Fruit fly (Drosophila melanogaster) whole organism, pupa: ENCODE measurements around the gene mbc.
A peak's percentile ranks its signal among the peaks of the same experiment; 100 is the strongest.

ENCODE experiments used
- CG10348 ChIP-seq: fragments of 200-800 bp; sonication (Bioruptor generic); IDR thresholded peaks from 2 replicates; pipeline ENCODE4 v1.3.6; 2022; ENCODE audit warnings: missing biosample characterization, missing genetic modification characterization
- CG12605 ChIP-seq: fragments of 200-800 bp; sonication (Bioruptor generic); IDR thresholded peaks from 2 replicates; pipeline ENCODE4 v1.3.6; 2022; ENCODE audit warnings: missing biosample characterization, missing genetic modification characterization
- CG13204 ChIP-seq: fragments of 200-800 bp; sonication (Bioruptor generic); optimal IDR thresholded peaks from 2 replicates; lab custom pipeline; 2018; ENCODE audit warnings: missing biosample characterization, mild to moderate bottlenecking, missing genetic modification characterization, moderate library complexity
- CG14655 ChIP-seq: fragments of 200-800 bp; sonication (Bioruptor generic); optimal IDR thresholded peaks from 3 replicates; lab custom pipeline; 2017; ENCODE audit warnings: mild to moderate bottlenecking, missing biosample characterization, missing genetic modification reagents, missing genetic modification characterization
- CG15710 ChIP-seq: fragments of 200-800 bp; sonication (Bioruptor generic); optimal IDR thresholded peaks from 2 replicates; lab custom pipeline; 2018; ENCODE audit warnings: missing biosample characterization, mild to moderate bottlenecking, missing genetic modification characterization, moderate library complexity
- CG17806 ChIP-seq: fragments of 200-800 bp; sonication (Bioruptor generic); optimal IDR thresholded peaks from 2 replicates; lab custom pipeline; 2018; ENCODE audit warnings: missing biosample characterization, mild to moderate bottlenecking, missing genetic modification characterization, moderate library complexity
- CG32121 ChIP-seq: fragments of 200-800 bp; sonication (Bioruptor generic); IDR thresholded peaks from 2 replicates; pipeline ENCODE4 v1.3.6; 2022; ENCODE audit warnings: missing biosample characterization, missing genetic modification characterization
- CG34367 ChIP-seq: fragments of 200-800 bp; sonication (Bioruptor generic); optimal IDR thresholded peaks from 2 replicates; lab custom pipeline; 2018; ENCODE audit warnings: missing biosample characterization, mild to moderate bottlenecking, missing genetic modification characterization
- CG4496 ChIP-seq: fragments of 200-800 bp; sonication (Bioruptor generic); IDR thresholded peaks from 3 replicates; pipeline ENCODE4 v1.3.6; 2022; ENCODE audit warnings: missing biosample characterization, missing genetic modification characterization
- CG8159 ChIP-seq: fragments of 200-800 bp; sonication (Bioruptor generic); optimal IDR thresholded peaks from 3 replicates; lab custom pipeline; 2018; ENCODE audit warnings: missing biosample characterization, mild to moderate bottlenecking, missing genetic modification characterization, moderate library complexity
- CG8301 ChIP-seq: fragments of 200-800 bp; sonication (Bioruptor generic); optimal IDR thresholded peaks from 2 replicates; lab custom pipeline; 2018; ENCODE audit warnings: missing biosample characterization, mild to moderate bottlenecking, missing genetic modification characterization
- CG9948 ChIP-seq: fragments of 200-800 bp; sonication (Bioruptor generic); optimal IDR thresholded peaks from 2 replicates; lab custom pipeline; 2018; ENCODE audit warnings: missing biosample characterization, mild to moderate bottlenecking, missing genetic modification characterization, moderate library complexity
- D1 ChIP-seq: fragments of 200-800 bp; sonication (Bioruptor generic); optimal IDR thresholded peaks from 2 replicates; lab custom pipeline; 2018; ENCODE audit warnings: missing biosample characterization, mild to moderate bottlenecking, missing genetic modification characterization, moderate library complexity
- EcR ChIP-seq: fragments of 200-800 bp; sonication (Bioruptor generic); optimal IDR thresholded peaks from 3 replicates; lab custom pipeline; 2019; ENCODE audit warnings: missing biosample characterization, missing genetic modification characterization, mild to moderate bottlenecking, moderate library complexity, missing genetic modification reagents
- Ets98B ChIP-seq: fragments of 200-800 bp; sonication (Bioruptor generic); IDR thresholded peaks from 2 replicates; pipeline ENCODE4 v1.3.6; 2022; ENCODE audit warnings: missing biosample characterization, missing genetic modification characterization
- Pif1A ChIP-seq: fragments of 200-800 bp; sonication (Bioruptor generic); optimal IDR thresholded peaks from 3 replicates; lab custom pipeline; 2016; ENCODE audit warnings: missing biosample characterization, missing genetic modification characterization
- Pif1B ChIP-seq: fragments of 200-800 bp; sonication (Bioruptor generic); optimal IDR thresholded peaks from 3 replicates; lab custom pipeline; 2016; ENCODE audit warnings: missing biosample characterization, missing genetic modification characterization
- Snoo ChIP-seq: fragments of 200-800 bp; sonication (Bioruptor generic); optimal IDR thresholded peaks from 3 replicates; lab custom pipeline; 2017; ENCODE audit warnings: missing biosample characterization, mild to moderate bottlenecking, missing genetic modification characterization, inconsistent platforms
- fd96Ca ChIP-seq: fragments of 200-800 bp; sonication (Bioruptor generic); IDR thresholded peaks from 3 replicates; pipeline ENCODE4 v1.3.6; 2022; ENCODE audit warnings: missing biosample characterization, missing genetic modification characterization
- gl ChIP-seq: fragments of 200-800 bp; sonication (Bioruptor generic); optimal IDR thresholded peaks from 2 replicates; lab custom pipeline; 2018; ENCODE audit warnings: missing biosample characterization, mild to moderate bottlenecking, missing genetic modification characterization
- rn ChIP-seq: fragments of 200-800 bp; sonication (Bioruptor generic); IDR thresholded peaks from 2 replicates; pipeline ENCODE4 v1.3.6; 2022; ENCODE audit warnings: missing biosample characterization, missing genetic modification characterization

Gene mbc

DNA sequence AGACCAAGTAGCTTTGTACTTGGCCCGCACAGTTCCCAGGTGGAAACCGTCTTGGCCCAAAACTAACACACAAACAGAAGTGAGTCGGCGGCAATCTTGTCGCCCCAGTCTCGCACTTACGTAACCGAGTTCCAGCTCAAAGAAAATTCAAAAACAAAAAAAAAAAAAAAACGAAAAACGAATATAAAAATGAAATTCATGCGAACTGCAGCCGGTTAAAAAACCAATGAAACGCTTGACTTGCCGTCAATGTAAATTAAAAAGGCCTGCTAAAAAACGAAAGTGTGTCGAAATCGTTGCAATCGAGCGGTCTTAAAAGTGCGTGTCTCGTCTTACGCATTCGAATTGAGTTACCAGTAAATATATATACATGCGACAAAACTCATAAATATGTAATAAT lies 42.1 kb downstream of the mbc start:
- TF ChIP-seq rn (GFP tag; lab: Robert Waterston, UW) (no peak), CG4496 (GFP tag; lab: Robert Waterston, UW) (0 out of 3 replicates have a peak, but pooled peaks have one; percentile 17), CG32121 (GFP tag; lab: Robert Waterston, UW) (no peak), CG17806 (no peak), Ets98B (GFP tag; lab: Robert Waterston, UW) (no peak), Pif1A (GFP tag; lab: Kevin White, UChicago) (peak; percentile 3), CG8301 (tag; lab: Kevin White, UChicago) (no peak), CG12605 (GFP tag; lab: Robert Waterston, UW) (no peak), CG8159 (tag; lab: Kevin White, UChicago) (no peak), fd96Ca (peak; percentile 31; the same call in 1 of the 3 replicates), Pif1B (GFP tag; lab: Kevin White, UChicago) (no peak), Snoo (no peak), CG14655 (no peak)

DNA sequence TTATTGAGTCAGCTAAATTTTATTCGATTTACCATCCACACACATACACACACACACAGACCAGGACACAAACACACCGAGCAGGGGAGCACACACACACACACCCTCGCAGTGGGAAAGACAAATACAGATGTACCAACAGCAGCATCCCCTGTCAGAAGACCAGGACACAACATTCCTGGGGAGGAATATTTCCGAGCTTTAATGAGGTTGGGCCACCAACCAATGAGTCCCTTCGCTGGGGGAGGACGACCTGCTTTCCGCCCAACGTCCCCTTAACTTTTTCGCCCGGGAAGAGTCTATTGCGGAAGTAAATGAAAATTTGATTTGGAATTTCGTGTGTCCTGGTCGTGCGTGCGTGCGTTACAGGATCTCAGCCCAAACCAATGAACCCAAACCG lies 45.5 kb downstream of the mbc start:
- no peak for TF ChIP-seq CG17806
- TF ChIP-seq CG32121 (GFP tag; lab: Robert Waterston, UW): no peak
- no peak for TF ChIP-seq CG15710 (tag; lab: Kevin White, UChicago)
- TF ChIP-seq CG8159 (tag; lab: Kevin White, UChicago): no peak
- no peak for TF ChIP-seq CG9948 (tag; lab: Kevin White, UChicago)
- TF ChIP-seq Pif1A (GFP tag; lab: Kevin White, UChicago): no peak
- no peak for TF ChIP-seq Ets98B (GFP tag; lab: Robert Waterston, UW)
- no peak for TF ChIP-seq rn (GFP tag; lab: Robert Waterston, UW)
- no peak for TF ChIP-seq CG14655
- TF ChIP-seq fd96Ca: no peak
- TF ChIP-seq EcR (GFP tag; lab: Kevin White, UChicago): no peak
- no peak for TF ChIP-seq CG10348 (GFP tag; lab: Robert Waterston, UW)
- TF ChIP-seq gl (tag; lab: Kevin White, UChicago): no peak
- no peak for TF ChIP-seq CG34367 (tag; lab: Kevin White, UChicago)
- no peak for TF ChIP-seq CG8301 (tag; lab: Kevin White, UChicago)
- TF ChIP-seq D1 (tag; lab: Kevin White, UChicago): no peak
- TF ChIP-seq, all 21 proteins: peak for 0

DNA sequence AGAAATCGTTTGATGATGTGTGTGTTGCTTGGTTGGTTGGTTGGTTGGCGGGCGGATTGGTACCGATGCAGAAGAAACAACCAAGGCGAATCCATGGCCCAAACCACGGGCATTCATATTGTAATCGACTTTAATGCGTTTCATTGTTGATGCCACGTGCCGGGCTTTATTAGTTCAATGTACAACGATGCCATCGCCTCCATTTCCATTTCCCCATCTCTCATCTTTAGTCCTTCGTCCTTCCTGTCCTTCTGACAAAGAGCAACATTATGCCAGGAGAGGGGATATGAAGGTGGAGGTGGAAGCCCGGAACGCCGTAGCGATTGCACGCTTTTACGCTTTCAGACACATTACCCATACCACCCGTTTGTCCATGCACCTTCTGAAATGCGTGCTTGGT lies 50.1 kb downstream of the mbc start:
- peak; percentile 13 for TF ChIP-seq CG13204 (GFP tag; lab: Kevin White, UChicago)
- no peak for TF ChIP-seq EcR (GFP tag; lab: Kevin White, UChicago)
- no peak for TF ChIP-seq Pif1B (GFP tag; lab: Kevin White, UChicago)
- TF ChIP-seq rn (GFP tag; lab: Robert Waterston, UW): no peak

DNA sequence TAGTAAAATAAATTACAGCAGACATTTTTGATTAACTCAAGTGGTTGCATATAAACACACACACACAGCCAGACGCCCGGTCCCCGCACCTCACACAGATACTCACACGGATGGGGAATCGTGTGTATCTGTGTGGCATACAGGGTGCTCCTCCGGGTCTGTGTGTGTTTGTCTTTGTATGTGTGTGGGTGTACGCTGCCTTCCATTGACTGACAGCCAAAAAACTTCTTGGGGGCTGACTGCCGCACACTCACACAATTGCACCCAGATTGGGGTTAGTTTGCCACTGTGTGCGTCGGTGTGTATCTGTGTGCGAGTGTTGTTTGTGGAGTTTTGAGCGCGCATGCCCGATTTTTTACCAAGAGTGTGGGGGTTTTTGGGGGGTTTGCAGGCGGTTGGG lies 64.5 kb downstream of the mbc start:
- TF ChIP-seq CG14655 (no peak), fd96Ca (no peak), rn (GFP tag; lab: Robert Waterston, UW) (no peak), CG13204 (GFP tag; lab: Kevin White, UChicago) (no peak), CG15710 (tag; lab: Kevin White, UChicago) (no peak)

DNA sequence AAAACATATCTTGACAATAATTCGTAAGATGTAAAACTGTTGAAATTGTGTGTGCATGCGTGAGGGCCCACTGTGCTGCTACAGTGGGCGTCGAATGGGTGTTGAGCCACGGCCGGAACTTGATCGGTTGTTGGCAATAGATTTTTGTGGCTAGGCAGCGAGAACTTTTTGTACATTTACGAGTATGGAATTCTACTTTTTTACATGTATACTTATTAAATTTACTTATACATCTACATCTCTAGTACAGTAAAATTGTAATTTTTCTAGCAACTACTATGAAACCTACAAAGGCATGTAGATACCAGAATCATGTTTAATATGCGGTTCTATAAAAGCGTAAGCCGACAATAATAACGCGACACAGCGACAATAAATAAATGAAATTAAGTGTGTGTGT lies 68.0 kb downstream of the mbc start:
- no peak for TF ChIP-seq gl (tag; lab: Kevin White, UChicago)
- no peak for TF ChIP-seq Ets98B (GFP tag; lab: Robert Waterston, UW)
- no peak for TF ChIP-seq fd96Ca
- no peak for TF ChIP-seq CG13204 (GFP tag; lab: Kevin White, UChicago)
- TF ChIP-seq CG8301 (tag; lab: Kevin White, UChicago): no peak
- TF ChIP-seq D1 (tag; lab: Kevin White, UChicago): no peak
- no peak for TF ChIP-seq rn (GFP tag; lab: Robert Waterston, UW)
- TF ChIP-seq Snoo: no peak
- TF ChIP-seq Pif1A (GFP tag; lab: Kevin White, UChicago): no peak
- TF ChIP-seq EcR (GFP tag; lab: Kevin White, UChicago): no peak
- TF ChIP-seq CG15710 (tag; lab: Kevin White, UChicago): no peak
- no peak for TF ChIP-seq CG32121 (GFP tag; lab: Robert Waterston, UW)
- no peak for TF ChIP-seq CG14655
- TF ChIP-seq, all 21 proteins: peak for 0
